Worm (Caenorhabditis elegans): ENCODE data around the gene sqv-8.

ce11 chrII:9690067-9690632 lies 43.4 kb downstream of the sqv-8 start:
- no peak for TF ChIP-seq hmg-1.1 (GFP tag; IDR thresholded peaks at IDR 0.05)
- TF ChIP-seq lin-29 (GFP tag; IDR thresholded peaks at IDR 0.05): no peak
- no peak for TF ChIP-seq fos-1 (tag; optimal IDR thresholded peaks at IDR 0.05)
- no peak for TF ChIP-seq snpc-4 (tag; optimal IDR thresholded peaks at IDR 0.05)
- TF ChIP-seq nhr-28 (tag; optimal IDR thresholded peaks at IDR 0.05): no peak
- no peak for TF ChIP-seq aly-2 (tag; optimal IDR thresholded peaks at IDR 0.05)
- TF ChIP-seq lin-15B (tag; optimal IDR thresholded peaks at IDR 0.05): no peak
- TF ChIP-seq ceh-20 (GFP tag; IDR thresholded peaks at IDR 0.05): no peak
- no peak for TF ChIP-seq zip-11 (GFP tag; IDR thresholded peaks at IDR 0.05)
- no peak for TF ChIP-seq nhr-10 (tag; optimal IDR thresholded peaks at IDR 0.05)
